Worm (Caenorhabditis elegans) whole organism, dauer: Measurements from ENCODE around the gene cec-5.

Source experiments
- unc-62 ChIP-seq: sonication (generic microtip); optimal IDR thresholded peaks from 2 replicates; lab custom pipeline; 2017; ENCODE audit warnings: missing biosample characterization, missing genetic modification reagents, missing genetic modification characterization

Gene cec-5

ce11 chrIV:7580062-7580614 is at the start of gene cec-5, which contains the start of gene nol-10:
Gene cec-5, minus strand, starts transcription at chrIV:7580112.
Gene nol-10, plus strand, starts transcription at chrIV:7580597.
- TF ChIP-seq unc-62 (GFP tag; lab: Kevin White, UChicago) = no peak

- no peak for TF ChIP-seq unc-62 (GFP tag; lab: Kevin White, UChicago)
These were observed 49.0 kb upstream of the cec-5 start, which contains the start of gene F45E4.5 for ce11 chrIV:7628942-7629341. Gene F45E4.5, minus strand, starts transcription at chrIV:7629042.

ce11 chrIV:7623868-7624267 is 44.0 kb upstream of the cec-5 start:
- no peak for TF ChIP-seq unc-62 (GFP tag; lab: Kevin White, UChicago)

ce11 chrIV:7623078-7623477 is 43.2 kb upstream of the cec-5 start:
- no peak for TF ChIP-seq unc-62 (GFP tag; lab: Kevin White, UChicago)

- no peak for TF ChIP-seq unc-62 (GFP tag; lab: Kevin White, UChicago)
These were observed 40.5 kb upstream of the cec-5 start for ce11 chrIV:7620450-7620849.

- TF ChIP-seq unc-62 (GFP tag; lab: Kevin White, UChicago) = no peak
These were observed 39.3 kb upstream of the cec-5 start for ce11 chrIV:7619261-7619660.

- no peak for TF ChIP-seq unc-62 (GFP tag; lab: Kevin White, UChicago)
These were observed 32.6 kb upstream of the cec-5 start for ce11 chrIV:7612523-7612922.

- TF ChIP-seq unc-62 (GFP tag; lab: Kevin White, UChicago) = no peak
These were observed 31.5 kb upstream of the cec-5 start for ce11 chrIV:7611396-7611795.

ce11 chrIV:7608111-7608510 is 28.2 kb upstream of the cec-5 start:
- TF ChIP-seq unc-62 (GFP tag; lab: Kevin White, UChicago) = no peak

ce11 chrIV:7605413-7605812 is 25.5 kb upstream of the cec-5 start:
- TF ChIP-seq unc-62 (GFP tag; lab: Kevin White, UChicago) = no peak

ce11 chrIV:7588631-7589030 is 8.7 kb upstream of the cec-5 start, which contains the start of gene cla-1:
Gene cla-1, plus strand, starts transcription at chrIV:7588931.
- TF ChIP-seq unc-62 (GFP tag; lab: Kevin White, UChicago) = no peak

- no peak for TF ChIP-seq unc-62 (GFP tag; lab: Kevin White, UChicago)
These were observed 7.1 kb upstream of the cec-5 start for ce11 chrIV:7586972-7587371.

ce11 chrIV:7585273-7585882 is 5.5 kb upstream of the cec-5 start:
- no peak for TF ChIP-seq unc-62 (GFP tag; lab: Kevin White, UChicago)

- TF ChIP-seq unc-62 (GFP tag; lab: Kevin White, UChicago) = no peak
These were observed 1.6 kb downstream of the cec-5 start, which contains the start of gene F32E10.5 for ce11 chrIV:7578281-7578680. Gene F32E10.5, minus strand, starts transcription at chrIV:7578381.

- TF ChIP-seq unc-62 (GFP tag; lab: Kevin White, UChicago) = no peak
These were observed 4.7 kb downstream of the cec-5 start, which contains the start of gene cec-4 for ce11 chrIV:7575147-7575768. Gene cec-4, plus strand, starts transcription at chrIV:7575718.

ce11 chrIV:7573944-7574343 is 6.0 kb downstream of the cec-5 start:
- no peak for TF ChIP-seq unc-62 (GFP tag; lab: Kevin White, UChicago)

- no peak for TF ChIP-seq unc-62 (GFP tag; lab: Kevin White, UChicago)
These were observed 11.3 kb downstream of the cec-5 start, which contains the start of gene clec-180 for ce11 chrIV:7568593-7568992. Gene clec-180, plus strand, starts transcription at chrIV:7568893.
